Worm (Caenorhabditis elegans): ENCODE measurements around the gene pigx-1.
A peak's percentile ranks its signal among the peaks of the same experiment; 100 is the strongest.

The pigx-1 gene

DNA sequence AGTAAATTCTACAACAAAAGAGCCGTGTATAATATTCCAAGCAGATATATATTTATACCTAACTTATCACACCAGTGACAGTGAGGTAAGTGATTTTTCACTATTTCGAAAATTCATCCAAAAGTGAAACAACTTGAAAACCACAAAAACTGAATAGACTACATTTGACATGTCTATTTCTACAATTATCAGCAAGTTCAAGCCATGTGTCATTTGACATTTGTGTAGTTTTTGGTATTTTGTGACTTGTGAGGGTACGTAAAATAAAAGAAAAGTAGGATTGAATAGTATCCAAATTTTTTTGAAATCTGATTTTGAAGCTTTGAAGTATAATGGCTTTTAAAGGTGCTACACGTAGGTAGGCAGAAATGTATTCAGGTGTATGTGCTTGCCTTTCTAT lies 29.4 kb upstream of the pigx-1 start:
- no peak for TF ChIP-seq ceh-39 (tag; optimal IDR thresholded peaks at IDR 0.05)
- TF ChIP-seq unc-39 (tag; optimal IDR thresholded peaks at IDR 0.05): no peak
- TF ChIP-seq lin-13 (tag; optimal IDR thresholded peaks at IDR 0.05): no peak
- TF ChIP-seq nhr-2 (tag; optimal IDR thresholded peaks at IDR 0.05): no peak
- TF ChIP-seq mab-5 (tag; optimal IDR thresholded peaks at IDR 0.05): no peak
- no peak for TF ChIP-seq M03D4.4 (tag; optimal IDR thresholded peaks at IDR 0.05)
- TF ChIP-seq lsy-2 (tag; optimal IDR thresholded peaks at IDR 0.05): no peak
- TF ChIP-seq ces-1 (GFP tag; optimal IDR thresholded peaks at IDR 0.05): no peak
- no peak for TF ChIP-seq lin-32 (GFP tag; optimal IDR thresholded peaks at IDR 0.05)
- TF ChIP-seq nhr-76 (tag; optimal IDR thresholded peaks at IDR 0.05): no peak
- no peak for TF ChIP-seq cnd-1 (tag; optimal IDR thresholded peaks at IDR 0.05)

DNA sequence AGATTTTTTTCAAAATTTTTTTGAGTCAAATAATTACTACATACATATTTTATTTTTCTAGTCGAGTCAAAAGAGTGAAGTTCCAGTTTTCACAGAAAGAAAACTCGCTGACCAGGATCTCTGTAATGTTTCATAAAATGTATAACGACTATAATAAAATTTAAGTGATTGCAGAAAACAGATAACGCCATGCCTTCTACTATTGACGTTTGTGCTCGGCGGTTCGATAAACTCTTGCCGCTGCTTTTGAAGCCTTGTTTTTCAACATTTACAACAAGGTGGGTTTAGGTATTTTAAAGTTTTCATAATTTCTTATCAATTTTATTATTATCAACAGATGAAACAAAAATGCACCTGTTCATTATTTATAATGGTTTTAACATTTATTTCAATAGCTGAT lies 28.6 kb upstream of the pigx-1 start, which contains the start of gene lmp-2:
TSS of gene lmp-2 (plus strand) at position 190 of the 400 bp plus-strand sequence.
- TF ChIP-seq hlh-1 (tag; optimal IDR thresholded peaks at IDR 0.05) (no peak), mab-5 (tag; optimal IDR thresholded peaks at IDR 0.05) (no peak), elt-3 (tag; optimal IDR thresholded peaks at IDR 0.05) (no peak), unc-62 (GFP tag; optimal IDR thresholded peaks at IDR 0.05) (no peak), flh-1 (GFP tag; optimal IDR thresholded peaks at IDR 0.05) (no peak), ceh-43 (GFP tag; optimal IDR thresholded peaks at IDR 0.05) (no peak), lin-13 (tag; optimal IDR thresholded peaks at IDR 0.05) (no peak), ces-1 (GFP tag; optimal IDR thresholded peaks at IDR 0.05) (no peak), nhr-76 (tag; optimal IDR thresholded peaks at IDR 0.05) (no peak), lsy-2 (tag; optimal IDR thresholded peaks at IDR 0.05) (no peak), nhr-12 (tag; optimal IDR thresholded peaks at IDR 0.05) (no peak), ham-2 (GFP tag; optimal IDR thresholded peaks at IDR 0.05) (no peak), ceh-39 (tag; optimal IDR thresholded peaks at IDR 0.05) (no peak)

DNA sequence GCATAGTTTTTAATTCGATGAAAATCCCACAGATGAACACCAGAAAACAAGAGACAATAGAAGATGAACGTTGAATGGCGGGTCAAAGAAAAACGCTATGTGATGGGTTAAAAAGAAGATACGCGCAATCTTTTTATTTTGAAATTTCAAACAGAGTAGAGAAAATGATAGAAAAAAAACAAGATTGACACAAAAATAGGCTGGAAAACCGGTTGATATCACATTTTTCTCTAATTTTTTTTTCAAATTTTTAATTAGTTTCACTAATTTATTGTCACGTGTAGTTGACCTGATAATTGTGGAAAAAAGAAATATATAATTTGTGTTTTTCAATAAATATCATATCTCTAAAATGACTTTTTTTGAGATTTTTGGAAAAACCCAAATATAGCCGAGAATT lies 27.3 kb upstream of the pigx-1 start, which contains the start of gene C05D9.9:
TSS of gene C05D9.9 (minus strand) at position 101 of the 400 bp plus-strand sequence.
- TF ChIP-seq ceh-83 (GFP tag; optimal IDR thresholded peaks at IDR 0.05): no peak
- no peak for TF ChIP-seq elt-3 (tag; optimal IDR thresholded peaks at IDR 0.05)
- no peak for TF ChIP-seq bed-3 (GFP tag; optimal IDR thresholded peaks at IDR 0.05)
- no peak for TF ChIP-seq lsy-2 (tag; optimal IDR thresholded peaks at IDR 0.05)
- TF ChIP-seq cnd-1 (tag; optimal IDR thresholded peaks at IDR 0.05): no peak
- TF ChIP-seq hlh-1 (tag; optimal IDR thresholded peaks at IDR 0.05): no peak
- no peak for TF ChIP-seq nhr-76 (tag; optimal IDR thresholded peaks at IDR 0.05)
- TF ChIP-seq sem-2 (GFP tag; optimal IDR thresholded peaks at IDR 0.05): no peak
- TF ChIP-seq M03D4.4 (tag; optimal IDR thresholded peaks at IDR 0.05): no peak
- TF ChIP-seq nhr-12 (tag; optimal IDR thresholded peaks at IDR 0.05): no peak
- no peak for TF ChIP-seq ham-2 (GFP tag; optimal IDR thresholded peaks at IDR 0.05)
- no peak for TF ChIP-seq mab-5 (tag; optimal IDR thresholded peaks at IDR 0.05)
- TF ChIP-seq elt-1 (tag; optimal IDR thresholded peaks at IDR 0.05; ENCODE audit: borderline replicate concordance, insufficient read depth): no peak
- no peak for TF ChIP-seq flh-1 (GFP tag; optimal IDR thresholded peaks at IDR 0.05)
- TF ChIP-seq ceh-39 (tag; optimal IDR thresholded peaks at IDR 0.05): no peak

DNA sequence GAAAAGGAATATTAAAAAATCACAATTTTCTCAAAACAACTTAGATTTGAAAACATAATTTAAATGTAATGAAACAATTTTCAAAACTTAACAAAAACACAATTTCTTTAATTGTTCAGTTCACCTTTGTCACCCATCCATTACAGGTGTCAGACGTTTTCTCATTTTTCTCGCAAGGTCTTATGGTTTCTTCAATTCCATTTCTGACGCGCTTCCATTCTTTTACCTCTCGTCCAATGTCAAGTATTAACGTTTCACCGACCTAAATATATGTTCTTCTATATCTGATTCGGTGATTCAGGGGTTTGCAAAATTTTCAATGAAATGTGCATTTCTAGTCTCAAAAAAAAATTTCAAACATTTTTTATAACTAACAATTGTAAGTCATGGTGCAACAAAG lies 26.7 kb upstream of the pigx-1 start:
- no peak for TF ChIP-seq unc-120 (tag; optimal IDR thresholded peaks at IDR 0.05; ENCODE audit: poor library complexity, severe bottlenecking)
- no peak for TF ChIP-seq nhr-12 (tag; optimal IDR thresholded peaks at IDR 0.05)
- no peak for TF ChIP-seq ceh-39 (tag; optimal IDR thresholded peaks at IDR 0.05)

DNA sequence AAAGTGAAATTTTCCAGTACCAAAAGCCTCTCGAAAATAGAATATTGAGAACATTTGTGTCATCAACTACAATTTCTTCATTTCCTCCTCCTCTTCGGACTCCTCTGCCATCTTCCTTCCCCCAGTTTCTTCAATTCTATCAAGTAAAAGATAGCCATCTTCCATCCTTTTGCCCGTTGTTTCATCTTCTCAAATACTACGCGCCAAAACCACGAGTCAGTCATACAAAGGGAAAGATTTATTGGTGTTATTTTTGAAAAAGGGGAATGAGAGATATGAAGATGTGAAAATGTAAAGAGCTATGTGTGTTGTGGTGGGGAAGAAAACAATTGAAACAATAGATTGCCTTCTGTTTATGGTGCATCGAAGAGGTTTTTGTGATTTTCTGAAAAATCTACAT lies 25.4 kb upstream of the pigx-1 start:
- TF ChIP-seq unc-39 (tag; optimal IDR thresholded peaks at IDR 0.05) (no peak), bed-3 (GFP tag; optimal IDR thresholded peaks at IDR 0.05) (no peak), drap-1 (GFP tag; optimal IDR thresholded peaks at IDR 0.05) (no peak), cnd-1 (tag; optimal IDR thresholded peaks at IDR 0.05) (no peak), unc-62 (GFP tag; optimal IDR thresholded peaks at IDR 0.05) (peak; percentile 63), elt-1 (tag; optimal IDR thresholded peaks at IDR 0.05; ENCODE audit: borderline replicate concordance, insufficient read depth) (no peak), mab-5 (tag; optimal IDR thresholded peaks at IDR 0.05) (peak; percentile 11), mls-2 (tag; optimal IDR thresholded peaks at IDR 0.05) (no peak), nhr-12 (tag; optimal IDR thresholded peaks at IDR 0.05) (no peak), nhr-2 (tag; optimal IDR thresholded peaks at IDR 0.05) (no peak), ces-1 (GFP tag; optimal IDR thresholded peaks at IDR 0.05) (peak; percentile 25), ceh-43 (GFP tag; optimal IDR thresholded peaks at IDR 0.05) (no peak), ceh-39 (tag; optimal IDR thresholded peaks at IDR 0.05) (no peak), elt-3 (tag; optimal IDR thresholded peaks at IDR 0.05) (no peak), nhr-237 (tag; optimal IDR thresholded peaks at IDR 0.05) (no peak), blmp-1 (tag; optimal IDR thresholded peaks at IDR 0.05) (no peak), lin-13 (tag; optimal IDR thresholded peaks at IDR 0.05) (no peak), ztf-11 (tag; optimal IDR thresholded peaks at IDR 0.05) (no peak), unc-120 (tag; optimal IDR thresholded peaks at IDR 0.05; ENCODE audit: poor library complexity, severe bottlenecking) (peak; percentile 18)
